Fruit fly (Drosophila melanogaster) whole organism, adult: ENCODE results near the gene Fign.

Experiments used
- CG11617 ChIP-seq: fragments of 200-800 bp; sonication (Bioruptor generic); optimal IDR thresholded peaks from 2 replicates; lab custom pipeline; 2017; ENCODE audit warnings: mild to moderate bottlenecking, missing biosample characterization, missing genetic modification reagents, missing genetic modification characterization
- CG12768 ChIP-seq: fragments of 200-800 bp; sonication (Bioruptor generic); optimal IDR thresholded peaks from 2 replicates; lab custom pipeline; 2017; ENCODE audit warnings: missing biosample characterization, missing genetic modification characterization, mild to moderate bottlenecking, moderate library complexity, missing genetic modification reagents
- CG14711 ChIP-seq: fragments of 200-800 bp; sonication (Bioruptor generic); optimal IDR thresholded peaks from 2 replicates; lab custom pipeline; 2018; ENCODE audit warnings: missing biosample characterization, mild to moderate bottlenecking, missing genetic modification characterization, moderate library complexity
- CG1620 ChIP-seq: fragments of 200-800 bp; sonication (Bioruptor generic); optimal IDR thresholded peaks from 2 replicates; lab custom pipeline; 2016; ENCODE audit warnings: missing biosample characterization, missing genetic modification characterization
- CG33017 ChIP-seq: fragments of 200-800 bp; sonication (Bioruptor generic); optimal IDR thresholded peaks from 2 replicates; lab custom pipeline; 2018; ENCODE audit warnings: missing biosample characterization, mild to moderate bottlenecking, missing genetic modification characterization, moderate library complexity
- CG5204 ChIP-seq: fragments of 200-800 bp; sonication (Bioruptor generic); optimal IDR thresholded peaks from 2 replicates; lab custom pipeline; 2016; ENCODE audit warnings: missing biosample characterization, missing genetic modification characterization
- CG7045 ChIP-seq: fragments of 200-800 bp; sonication (Bioruptor generic); optimal IDR thresholded peaks from 2 replicates; lab custom pipeline; 2017; ENCODE audit warnings: missing biosample characterization, mild to moderate bottlenecking, missing genetic modification characterization
- CG7101 ChIP-seq: fragments of 200-800 bp; sonication (Bioruptor generic); optimal IDR thresholded peaks from 2 replicates; lab custom pipeline; 2018; ENCODE audit warnings: missing biosample characterization, mild to moderate bottlenecking, missing genetic modification characterization, moderate library complexity
- Clk ChIP-seq: fragments of 200-800 bp; sonication (Bioruptor generic); optimal IDR thresholded peaks from 2 replicates; lab custom pipeline; 2017; ENCODE audit warnings: missing biosample characterization, missing genetic modification characterization
- Crg-1 ChIP-seq: fragments of 200-800 bp; sonication (Bioruptor generic); optimal IDR thresholded peaks from 2 replicates; lab custom pipeline; 2016; ENCODE audit warnings: missing biosample characterization, missing genetic modification characterization
- Hr96 ChIP-seq: fragments of 200-800 bp; sonication (Bioruptor generic); optimal IDR thresholded peaks from 2 replicates; lab custom pipeline; 2016; ENCODE audit warnings: missing biosample characterization, missing genetic modification characterization
- Mnt ChIP-seq: fragments of 200-800 bp; sonication (Bioruptor generic); optimal IDR thresholded peaks from 2 replicates; lab custom pipeline; 2016; ENCODE audit warnings: missing biosample characterization, mild to moderate bottlenecking, missing genetic modification characterization
- bab1 ChIP-seq: fragments of 200-800 bp; sonication (Bioruptor generic); optimal IDR thresholded peaks from 3 replicates; lab custom pipeline; 2019; ENCODE audit warnings: missing biosample characterization, mild to moderate bottlenecking, missing genetic modification characterization, moderate library complexity
- cic ChIP-seq: fragments of 200-800 bp; sonication (Bioruptor generic); optimal IDR thresholded peaks from 2 replicates; lab custom pipeline; 2017; ENCODE audit warnings: missing biosample characterization, mild to moderate bottlenecking, missing genetic modification characterization, moderate library complexity
- cnc ChIP-seq, 2 experiments: fragments of >200 bp; optimal IDR thresholded peaks; 2 replicates each; lab custom pipeline; 2017
- kay ChIP-seq: fragments of 200-800 bp; sonication (Bioruptor generic); peaks from one replicate; lab custom pipeline; 2016; ENCODE audit warnings: missing biosample characterization, missing genetic modification characterization, borderline replicate concordance
- ovo ChIP-seq: fragments of 200-800 bp; sonication (Bioruptor generic); optimal IDR thresholded peaks from 2 replicates; lab custom pipeline; 2016; ENCODE audit warnings: missing biosample characterization, missing genetic modification characterization
- pad ChIP-seq: fragments of 200-800 bp; sonication (Bioruptor generic); optimal IDR thresholded peaks from 3 replicates; lab custom pipeline; 2017; ENCODE audit warnings: missing biosample characterization, missing genetic modification characterization, mild to moderate bottlenecking, moderate library complexity, missing genetic modification reagents
- tj ChIP-seq: fragments of 200-800 bp; sonication (Bioruptor generic); optimal IDR thresholded peaks from 3 replicates; lab custom pipeline; 2017; ENCODE audit warnings: missing biosample characterization, mild to moderate bottlenecking, missing genetic modification characterization, moderate library complexity
- toe ChIP-seq: fragments of 200-800 bp; sonication (Bioruptor generic); optimal IDR thresholded peaks from 2 replicates; lab custom pipeline; 2016; ENCODE audit warnings: missing biosample characterization, missing genetic modification characterization

Fign gene

dm6 chr2L:3356790-3357696 lies 37.4 kb upstream of the Fign start, which contains the start of gene CG8838:
Gene CG8838, plus strand, starts transcription at chr2L:3357646.
- TF ChIP-seq kay, result peak; percentile 54
- no peak for TF ChIP-seq cic (GFP tag; lab: Kevin White, UChicago)

- TF ChIP-seq CG5204 (GFP tag; lab: Kevin White, UChicago) (no peak), kay (peak; percentile 83)
Measured at dm6 chr2L:3356193-3356645, 36.5 kb upstream of the Fign start.

dm6 chr2L:3355791-3356190 lies 36.1 kb upstream of the Fign start:
- TF ChIP-seq ovo (GFP tag; lab: Kevin White, UChicago) (no peak), Hr96 (GFP tag; lab: Kevin White, UChicago) (no peak), pad (no peak)

- TF ChIP-seq cic (GFP tag; lab: Kevin White, UChicago) (peak; percentile 77), Hr96 (GFP tag; lab: Kevin White, UChicago) (no peak), CG33017 (tag; lab: Kevin White, UChicago) (peak; percentile 92), kay (no peak), ovo (GFP tag; lab: Kevin White, UChicago) (peak; percentile 89), Clk (peak; percentile 83), CG7101 (tag; lab: Kevin White, UChicago) (peak; percentile 92), tj (GFP tag; lab: Kevin White, UChicago) (peak; percentile 60), Mnt (GFP tag; lab: Kevin White, UChicago) (peak; percentile 96), CG11617 (GFP tag; lab: Kevin White, UChicago) (peak; percentile 93), cnc (optimal IDR thresholded peaks at IDR 0.05; lab: Kevin White, UChicago) (no peak), CG12768 (GFP tag; lab: Kevin White, UChicago) (peak; percentile 89), CG5204 (GFP tag; lab: Kevin White, UChicago) (no peak), bab1 (GFP tag; lab: Kevin White, UChicago) (peak; percentile 93), Crg-1 (peak; percentile 82), CG1620 (GFP tag; lab: Kevin White, UChicago) (peak; percentile 90), toe (GFP tag; lab: Kevin White, UChicago) (no peak), pad (peak; percentile 97), CG14711 (tag; lab: Kevin White, UChicago) (peak; percentile 85), CG7045 (GFP tag; lab: Kevin White, UChicago) (peak; percentile 94)
Measured at dm6 chr2L:3354642-3355380, 35.1 kb upstream of the Fign start, which contains the start of gene E23. Gene E23, minus strand, starts transcription at chr2L:3354829.

dm6 chr2L:3353791-3354190 lies 34.1 kb upstream of the Fign start:
- TF ChIP-seq CG14711 (tag; lab: Kevin White, UChicago) (no peak), kay (peak; percentile 57)

dm6 chr2L:3352927-3353326 lies 33.3 kb upstream of the Fign start:
- no peak for TF ChIP-seq cnc (optimal IDR thresholded peaks at IDR 0.05; lab: Kevin White, UChicago)
- no peak for TF ChIP-seq kay
- TF ChIP-seq bab1 (GFP tag; lab: Kevin White, UChicago), result no peak
- TF ChIP-seq CG7101 (tag; lab: Kevin White, UChicago), result no peak
- TF ChIP-seq cic (GFP tag; lab: Kevin White, UChicago), result no peak
- TF ChIP-seq ovo (GFP tag; lab: Kevin White, UChicago), result no peak
- no peak for TF ChIP-seq Crg-1
- no peak for TF ChIP-seq Clk
- no peak for TF ChIP-seq CG33017 (tag; lab: Kevin White, UChicago)

- no peak for TF ChIP-seq cnc (optimal IDR thresholded peaks at IDR 0.05; lab: Kevin White, UChicago)
- no peak for TF ChIP-seq cic (GFP tag; lab: Kevin White, UChicago)
- TF ChIP-seq CG14711 (tag; lab: Kevin White, UChicago), result no peak
- no peak for TF ChIP-seq CG11617 (GFP tag; lab: Kevin White, UChicago)
- TF ChIP-seq CG7045 (GFP tag; lab: Kevin White, UChicago), result no peak
- TF ChIP-seq CG1620 (GFP tag; lab: Kevin White, UChicago), result no peak
- no peak for TF ChIP-seq pad
- TF ChIP-seq toe (GFP tag; lab: Kevin White, UChicago), result no peak
- no peak for TF ChIP-seq kay
- no peak for TF ChIP-seq tj (GFP tag; lab: Kevin White, UChicago)
Measured at dm6 chr2L:3351575-3352219, 32.0 kb upstream of the Fign start.
